Worm (Caenorhabditis elegans): ENCODE results near the gene F25B3.4.

The F25B3.4 gene

DNA sequence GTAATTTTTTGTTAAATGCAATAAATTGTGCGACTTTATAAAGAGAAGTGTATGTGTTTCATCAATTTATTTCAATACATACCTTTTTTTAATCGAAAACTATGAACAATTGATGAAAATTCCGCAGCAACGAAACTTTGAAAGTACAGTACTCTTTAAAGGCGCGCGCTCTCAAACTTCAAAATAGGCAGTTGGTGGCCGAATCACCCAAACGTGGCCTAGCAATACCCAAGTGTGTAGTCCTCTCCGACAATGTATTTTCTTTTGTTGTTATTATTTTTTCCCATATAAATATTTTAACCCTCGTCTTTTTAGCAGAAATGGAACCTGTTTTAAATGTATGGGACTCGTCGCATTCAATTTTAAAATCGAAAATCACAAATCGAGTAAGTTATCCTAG, 32.1 kb downstream of the F25B3.4 start, which contains the start of gene C50F4.4 (continued):
- TF ChIP-seq rcor-1 (GFP tag; IDR thresholded peaks at IDR 0.05) (peak; percentile 43), mcd-1 (GFP tag; IDR thresholded peaks at IDR 0.05) (no peak), nhr-90 (tag; optimal IDR thresholded peaks at IDR 0.05) (no peak), Y53F4B.3 (GFP tag; IDR thresholded peaks at IDR 0.05) (no peak), Y67H2A.10 (GFP tag; conservative IDR thresholded peaks at IDR 0.05) (no peak), nfyb-1 (GFP tag; IDR thresholded peaks at IDR 0.05) (no peak), attf-5 (GFP tag; optimal IDR thresholded peaks at IDR 0.05) (no peak), hmg-1.2 (GFP tag; IDR thresholded peaks at IDR 0.05) (0 out of 2 replicates have a peak, but pooled peaks have one; percentile 15), unc-62 (GFP tag; optimal IDR thresholded peaks at IDR 0.05) (no peak), pbrm-1 (GFP tag; IDR thresholded peaks at IDR 0.05) (no peak), ztf-22 (GFP tag; optimal IDR thresholded peaks at IDR 0.05) (no peak), rec-8 (tag; optimal IDR thresholded peaks at IDR 0.05) (peak in 1 of 2 experiments; percentile 32), madf-8 (GFP tag; conservative IDR thresholded peaks at IDR 0.05) (peak; percentile 49), snpc-3.4 (tag; optimal IDR thresholded peaks at IDR 0.05) (peak; percentile 53), lin-40 (tag; optimal IDR thresholded peaks at IDR 0.05) (no peak), ztf-25 (GFP tag; IDR thresholded peaks at IDR 0.05) (no peak), sea-2 (GFP tag; IDR thresholded peaks at IDR 0.05) (no peak), F49E8.2 (tag; optimal IDR thresholded peaks at IDR 0.05; ENCODE audit: insufficient read depth) (peak; percentile 45), mxl-1 (tag; optimal IDR thresholded peaks at IDR 0.05) (no peak), die-1 (tag; optimal IDR thresholded peaks at IDR 0.05) (no peak), bed-2 (GFP tag; IDR thresholded peaks at IDR 0.05) (no peak), ets-4 (GFP tag; optimal IDR thresholded peaks at IDR 0.05) (no peak), D2030.7 (GFP tag; IDR thresholded peaks at IDR 0.05) (peak; percentile 32; the same call in 1 of the 2 replicates), ztf-26 (tag; optimal IDR thresholded peaks at IDR 0.05) (no peak), sdz-38 (tag; optimal IDR thresholded peaks at IDR 0.05) (no peak), snpc-1.1 (tag; optimal IDR thresholded peaks at IDR 0.05; ENCODE audit: insufficient read depth) (no peak), dpl-1 (GFP tag; optimal IDR thresholded peaks at IDR 0.05) (peak; percentile 17), ceh-100 (GFP tag; IDR thresholded peaks at IDR 0.05) (no peak), lin-26 (GFP tag; IDR thresholded peaks at IDR 0.05) (no peak), unc-130 (GFP tag; optimal IDR thresholded peaks at IDR 0.05) (peak; percentile 66), sptf-2 (GFP tag; optimal IDR thresholded peaks at IDR 0.05) (no peak), F10E7.11 (tag; optimal IDR thresholded peaks at IDR 0.05) (no peak), him-1 (tag; optimal IDR thresholded peaks at IDR 0.05) (peak; percentile 50), Y79H2A.3 (GFP tag; conservative IDR thresholded peaks at IDR 0.05) (0 out of 2 replicates have a peak, but pooled peaks have one; percentile 18), T07F8.4 (tag; optimal IDR thresholded peaks at IDR 0.05) (no peak), Y95B8A.8 (GFP tag; IDR thresholded peaks at IDR 0.05) (no peak), lsy-27 (tag; optimal IDR thresholded peaks at IDR 0.05; ENCODE audit: borderline replicate concordance, insufficient read depth) (no peak), tbp1 (GFP tag; optimal IDR thresholded peaks at IDR 0.05) (no peak), ztf-18 (tag; optimal IDR thresholded peaks at IDR 0.05) (peak; percentile 33), let-607 (tag; optimal IDR thresholded peaks at IDR 0.05) (peak in 1 of 2 experiments; percentile 16), attf-6 (GFP tag; IDR thresholded peaks at IDR 0.05) (peak; percentile 57), madf-3 (GFP tag; IDR thresholded peaks at IDR 0.05) (no peak), akir-1 (GFP tag; optimal IDR thresholded peaks at IDR 0.05) (no peak), ZK185.1 (tag; optimal IDR thresholded peaks at IDR 0.05; ENCODE audit: poor library complexity, severe bottlenecking) (peak; percentile 69), lag-1 (GFP tag; IDR thresholded peaks at IDR 0.05) (no peak), efl-1 (GFP tag; optimal IDR thresholded peaks at IDR 0.05) (peak; percentile 50), cebp-1 (GFP tag; IDR thresholded peaks at IDR 0.05) (peak; percentile 34; the same call in 1 of the 2 replicates), cebp-1 (tag; optimal IDR thresholded peaks at IDR 0.05) (no peak)

Measured in whole organism, young adult.